Fruit fly (Drosophila melanogaster) whole organism, embryonic: ENCODE data around the gene Ids.

Experiments used
- Adf1 ChIP-seq: fragments of 200-800 bp; sonication (Bioruptor generic); IDR thresholded peaks from 2 replicates; pipeline ENCODE4 v1.3.6; 2022; ENCODE audit warnings: missing biosample characterization, missing genetic modification characterization
- Bgb ChIP-seq: fragments of 200-800 bp; sonication (Bioruptor generic); IDR thresholded peaks from 2 replicates; pipeline ENCODE4 v1.3.6; 2022; ENCODE audit warnings: missing biosample characterization, missing genetic modification characterization; ENCODE audit not compliant: partially characterized antibody
- CG10431 ChIP-seq: fragments of 200-800 bp; sonication (Bioruptor generic); optimal IDR thresholded peaks from 3 replicates; lab custom pipeline; 2018; ENCODE audit warnings: missing biosample characterization, mild to moderate bottlenecking, missing genetic modification characterization
- CG11456 ChIP-seq: fragments of 200-800 bp; sonication (Bioruptor generic); IDR thresholded peaks from 3 replicates; pipeline ENCODE4 v1.3.6; 2022; ENCODE audit warnings: missing biosample characterization, missing genetic modification characterization
- CG12219 ChIP-seq: fragments of 200-800 bp; sonication (Bioruptor generic); optimal IDR thresholded peaks from 3 replicates; lab custom pipeline; 2018; ENCODE audit warnings: missing biosample characterization, mild to moderate bottlenecking, missing genetic modification characterization
- CG16779 ChIP-seq: fragments of 200-800 bp; sonication (Bioruptor generic); IDR thresholded peaks from 2 replicates; pipeline ENCODE4 v1.3.6; 2022; ENCODE audit warnings: missing biosample characterization, missing genetic modification characterization
- CG17612 ChIP-seq: fragments of 200-800 bp; sonication (Bioruptor generic); IDR thresholded peaks from 2 replicates; pipeline ENCODE4 v1.3.6; 2022; ENCODE audit warnings: missing biosample characterization, missing genetic modification characterization
- CG1832 ChIP-seq: fragments of 200-800 bp; sonication (Bioruptor generic); optimal IDR thresholded peaks from 2 replicates; lab custom pipeline; 2017; ENCODE audit warnings: missing biosample characterization, mild to moderate bottlenecking, missing genetic modification characterization, inconsistent platforms
- CG2199 ChIP-seq: fragments of 200-800 bp; sonication (Bioruptor generic); IDR thresholded peaks from 3 replicates; pipeline ENCODE4 v1.3.6; 2022; ENCODE audit warnings: missing biosample characterization, missing genetic modification characterization
- CG2889 ChIP-seq: fragments of 200-800 bp; sonication (Bioruptor generic); IDR thresholded peaks from 3 replicates; pipeline ENCODE4 v1.3.6; 2022; ENCODE audit warnings: missing biosample characterization, missing genetic modification characterization
- CG31224 ChIP-seq: fragments of 200-800 bp; sonication (Bioruptor generic); IDR thresholded peaks from 2 replicates; pipeline ENCODE4 v1.3.6; 2022; ENCODE audit warnings: missing biosample characterization, missing genetic modification characterization
- CG33213 ChIP-seq: fragments of 200-800 bp; sonication (Bioruptor generic); optimal IDR thresholded peaks from 3 replicates; lab custom pipeline; 2016; ENCODE audit warnings: missing biosample characterization, missing genetic modification characterization
- CG3995 ChIP-seq: fragments of 200-800 bp; sonication (Bioruptor generic); optimal IDR thresholded peaks from 3 replicates; lab custom pipeline; 2016; ENCODE audit warnings: missing biosample characterization, missing genetic modification characterization
- CG43689 ChIP-seq: fragments of 200-800 bp; sonication (Bioruptor generic); IDR thresholded peaks from 2 replicates; pipeline ENCODE4 v1.3.6; 2022; ENCODE audit warnings: missing biosample characterization, missing genetic modification characterization
- CG7963 ChIP-seq: fragments of 200-800 bp; sonication (Bioruptor generic); IDR thresholded peaks from 3 replicates; pipeline ENCODE4 v1.3.6; 2022; ENCODE audit warnings: missing biosample characterization, missing genetic modification characterization; ENCODE audit not compliant: partially characterized antibody
- CG8359 ChIP-seq: fragments of 200-800 bp; sonication (Bioruptor generic); optimal IDR thresholded peaks from 2 replicates; lab custom pipeline; 2017; ENCODE audit warnings: missing biosample characterization, mild to moderate bottlenecking, missing genetic modification characterization, borderline replicate concordance
- CG8478 ChIP-seq: fragments of >200 bp; optimal IDR thresholded peaks from 2 replicates; lab custom pipeline; 2018
- CG9817 ChIP-seq: fragments of 200-800 bp; sonication (Bioruptor generic); optimal IDR thresholded peaks from 2 replicates; lab custom pipeline; 2018; ENCODE audit warnings: missing biosample characterization, mild to moderate bottlenecking, missing genetic modification characterization, moderate library complexity
- CoRest ChIP-seq: fragments of 200-800 bp; sonication (Bioruptor generic); optimal IDR thresholded peaks from 3 replicates; lab custom pipeline; 2018; ENCODE audit warnings: missing biosample characterization, mild to moderate bottlenecking, missing genetic modification characterization, moderate library complexity
- CrebB ChIP-seq: fragments of 200-800 bp; sonication (Bioruptor generic); optimal IDR thresholded peaks from 3 replicates; lab custom pipeline; 2018; ENCODE audit warnings: missing biosample characterization, mild to moderate bottlenecking, missing genetic modification characterization
- Dp ChIP-seq: fragments of 200-800 bp; sonication (Bioruptor generic); optimal IDR thresholded peaks from 2 replicates; lab custom pipeline; 2018; ENCODE audit warnings: missing biosample characterization, mild to moderate bottlenecking, missing genetic modification characterization, moderate library complexity
- Ets65A ChIP-seq: fragments of 200-800 bp; sonication (Bioruptor generic); peaks from one replicate; lab custom pipeline; 2016; ENCODE audit warnings: missing biosample characterization, missing genetic modification characterization
- Fer1 ChIP-seq: fragments of 200-800 bp; sonication (Bioruptor generic); optimal IDR thresholded peaks from 2 replicates; lab custom pipeline; 2017; ENCODE audit warnings: missing biosample characterization, mild to moderate bottlenecking, missing genetic modification characterization
- Fer2 ChIP-seq: fragments of 200-800 bp; sonication (Bioruptor generic); optimal IDR thresholded peaks from 2 replicates; lab custom pipeline; 2018; ENCODE audit warnings: missing biosample characterization, mild to moderate bottlenecking, missing genetic modification characterization, moderate library complexity
- Hsf ChIP-seq: fragments of 200-800 bp; sonication (Bioruptor generic); optimal IDR thresholded peaks from 3 replicates; lab custom pipeline; 2016; ENCODE audit warnings: missing biosample characterization, missing genetic modification characterization
- NC2α ChIP-seq: fragments of 200-800 bp; sonication (Bioruptor generic); optimal IDR thresholded peaks from 2 replicates; lab custom pipeline; 2016; ENCODE audit warnings: missing biosample characterization, missing genetic modification characterization
- Neu2 ChIP-seq: fragments of 200-800 bp; sonication (Bioruptor generic); optimal IDR thresholded peaks from 3 replicates; lab custom pipeline; 2016; ENCODE audit warnings: missing biosample characterization, missing genetic modification characterization, borderline replicate concordance
- Nf-YA ChIP-seq: fragments of 200-800 bp; sonication (Bioruptor generic); IDR thresholded peaks from 2 replicates; pipeline ENCODE4 v1.3.6; 2022; ENCODE audit warnings: missing biosample characterization, missing genetic modification characterization
- Ptx1 ChIP-seq: fragments of 200-800 bp; sonication (Bioruptor generic); IDR thresholded peaks from 2 replicates; pipeline ENCODE4 v1.3.6; 2022; ENCODE audit warnings: missing biosample characterization, missing genetic modification characterization
- Xbp1 ChIP-seq: fragments of 200-800 bp; sonication (Bioruptor generic); optimal IDR thresholded peaks from 3 replicates; lab custom pipeline; 2016; ENCODE audit warnings: missing biosample characterization, mild to moderate bottlenecking, missing genetic modification characterization
- abd-A ChIP-seq: fragments of 200-800 bp; sonication (Bioruptor generic); optimal IDR thresholded peaks from 3 replicates; lab custom pipeline; 2019; ENCODE audit warnings: missing biosample characterization, mild to moderate bottlenecking, missing genetic modification characterization, moderate library complexity
- ac ChIP-seq: fragments of 200-800 bp; sonication (Bioruptor generic); optimal IDR thresholded peaks from 3 replicates; lab custom pipeline; 2017; ENCODE audit warnings: missing biosample characterization, mild to moderate bottlenecking, missing genetic modification characterization
- al ChIP-seq: fragments of 200-800 bp; sonication (Bioruptor generic); IDR thresholded peaks from 2 replicates; pipeline ENCODE4 v1.3.6; 2022; ENCODE audit warnings: missing biosample characterization, missing genetic modification characterization
- ap ChIP-seq: fragments of 200-800 bp; sonication (Bioruptor generic); IDR thresholded peaks from 2 replicates; pipeline ENCODE4 v1.3.6; 2022; ENCODE audit warnings: missing biosample characterization, missing genetic modification characterization
- ato ChIP-seq: fragments of 200-800 bp; sonication (Bioruptor generic); IDR thresholded peaks from 2 replicates; pipeline ENCODE4 v1.3.6; 2022; ENCODE audit warnings: missing biosample characterization, missing genetic modification characterization; ENCODE audit not compliant: partially characterized antibody
- bigmax ChIP-seq: fragments of 200-800 bp; sonication (Bioruptor generic); optimal IDR thresholded peaks from 2 replicates; lab custom pipeline; 2018; ENCODE audit warnings: missing biosample characterization, mild to moderate bottlenecking, missing genetic modification characterization
- bowl ChIP-seq: fragments of 200-800 bp; sonication (Bioruptor generic); IDR thresholded peaks from 2 replicates; pipeline ENCODE4 v1.3.6; 2022; ENCODE audit warnings: missing biosample characterization, missing genetic modification characterization
- br ChIP-seq: fragments of >200 bp; optimal IDR thresholded peaks from 2 replicates; lab custom pipeline; 2017
- dmrt11E ChIP-seq: fragments of 200-800 bp; sonication (Bioruptor generic); optimal IDR thresholded peaks from 3 replicates; lab custom pipeline; 2018; ENCODE audit warnings: missing biosample characterization, mild to moderate bottlenecking, missing genetic modification characterization, moderate library complexity
- dpn ChIP-seq, 2 experiments: fragments of 200-800 bp; sonication (Bioruptor generic); optimal IDR thresholded peaks; 3 replicates each; lab custom pipeline; 2016; ENCODE audit warnings: missing biosample characterization in 2 of 2, missing genetic modification characterization in 2 of 2
- dysf ChIP-seq: fragments of 200-800 bp; sonication (Bioruptor generic); IDR thresholded peaks from 3 replicates; pipeline ENCODE4 v1.3.6; 2022; ENCODE audit warnings: missing biosample characterization, missing genetic modification characterization
- gce ChIP-seq: fragments of 200-800 bp; sonication (Bioruptor generic); IDR thresholded peaks from 3 replicates; pipeline ENCODE4 v1.3.6; 2022; ENCODE audit warnings: missing biosample characterization, missing genetic modification characterization
- jing ChIP-seq: fragments of 200-800 bp; sonication (Bioruptor generic); optimal IDR thresholded peaks from 2 replicates; lab custom pipeline; 2018; ENCODE audit warnings: missing biosample characterization, mild to moderate bottlenecking, missing genetic modification characterization
- kah ChIP-seq: fragments of 200-800 bp; sonication (Bioruptor generic); optimal IDR thresholded peaks from 2 replicates; lab custom pipeline; 2018; ENCODE audit warnings: missing biosample characterization, mild to moderate bottlenecking, missing genetic modification characterization
- klu ChIP-seq: fragments of 200-800 bp; sonication (Bioruptor generic); IDR thresholded peaks from 2 replicates; pipeline ENCODE4 v1.3.6; 2022; ENCODE audit warnings: missing biosample characterization, missing genetic modification characterization
- nau ChIP-seq: fragments of 200-800 bp; sonication (Bioruptor generic); optimal IDR thresholded peaks from 3 replicates; lab custom pipeline; 2017; ENCODE audit warnings: missing biosample characterization, mild to moderate bottlenecking, missing genetic modification characterization, missing genetic modification reagents
- pnt ChIP-seq: fragments of 200-800 bp; sonication (Bioruptor generic); optimal IDR thresholded peaks from 3 replicates; lab custom pipeline; 2016; ENCODE audit warnings: missing biosample characterization, missing genetic modification characterization
- repo ChIP-seq: fragments of 200-800 bp; sonication (Bioruptor generic); optimal IDR thresholded peaks from 2 replicates; lab custom pipeline; 2016; ENCODE audit warnings: missing biosample characterization, missing genetic modification characterization
- sd ChIP-seq: fragments of 200-800 bp; sonication (Bioruptor generic); optimal IDR thresholded peaks from 3 replicates; lab custom pipeline; 2018; ENCODE audit warnings: missing biosample characterization, mild to moderate bottlenecking, missing genetic modification characterization, moderate library complexity
- tll ChIP-seq, 2 experiments: fragments of 200-800 bp in 1 of 2; fragments of >200 bp in 1 of 2; sonication (Bioruptor generic) in 1 of 2; optimal IDR thresholded peaks; 2 replicates each; lab custom pipeline; 2017 to 2019; ENCODE audit warnings: missing biosample characterization in 2 of 2, missing genetic modification characterization in 2 of 2, mild to moderate bottlenecking in 1 of 2, moderate library complexity in 1 of 2
- trh ChIP-seq: fragments of 200-800 bp; sonication (Bioruptor generic); optimal IDR thresholded peaks from 2 replicates; lab custom pipeline; 2016; ENCODE audit warnings: missing biosample characterization, missing genetic modification characterization
- tx ChIP-seq: fragments of 200-800 bp; sonication (Bioruptor generic); optimal IDR thresholded peaks from 2 replicates; lab custom pipeline; 2016; ENCODE audit warnings: missing biosample characterization, missing genetic modification characterization

The Ids gene

dm6 chr3L:3410978-3411629, 33.0 kb downstream of the Ids start (continued):
- TF ChIP-seq CG9817 (tag; lab: Kevin White, UChicago) (no peak), Fer2 (no peak), ap (no peak), NC2α (GFP tag; lab: Kevin White, UChicago) (no peak), kah (no peak), CG3995 (GFP tag; lab: Kevin White, UChicago) (no peak), CG12219 (GFP tag; lab: Kevin White, UChicago) (no peak), repo (no peak), CG2889 (GFP tag; lab: Robert Waterston, UW) (no peak), ac (GFP tag; lab: Kevin White, UChicago) (no peak), CG33213 (GFP tag; lab: Kevin White, UChicago) (no peak), jing (GFP tag; lab: Kevin White, UChicago) (no peak), br (no peak), CG11456 (no peak), bowl (no peak), tx (no peak), CG8478 (lab: Kevin White, UChicago) (no peak), Fer1 (no peak), Hsf (GFP tag; lab: Kevin White, UChicago) (no peak), Nf-YA (GFP tag; lab: Robert Waterston, UW) (no peak), CG16779 (GFP tag; lab: Robert Waterston, UW) (0 out of 2 replicates have a peak, but pooled peaks have one; percentile 44), Bgb (GFP tag; lab: Robert Waterston, UW) (no peak), Ptx1 (GFP tag; lab: Robert Waterston, UW) (no peak), Neu2 (GFP tag; lab: Kevin White, UChicago) (no peak), Adf1 (GFP tag; lab: Robert Waterston, UW) (peak; percentile 89), CG1832 (GFP tag; lab: Kevin White, UChicago) (no peak), pnt (no peak), CG10431 (GFP tag; lab: Kevin White, UChicago) (no peak), Ets65A (no peak), Dp (GFP tag; lab: Kevin White, UChicago) (no peak), bigmax (GFP tag; lab: Kevin White, UChicago) (no peak), nau (GFP tag; lab: Kevin White, UChicago) (peak; percentile 30), CG31224 (GFP tag; lab: Robert Waterston, UW) (no peak), tll (GFP tag; optimal IDR thresholded peaks at IDR 0.05; lab: Kevin White, UChicago) (peak in 1 of 2 experiments; percentile 69), trh (GFP tag; lab: Kevin White, UChicago) (no peak), abd-A (tag; lab: Kevin White, UChicago) (peak; percentile 86), CG43689 (GFP tag; lab: Robert Waterston, UW) (no peak), CrebB (tag; lab: Kevin White, UChicago) (no peak), CG17612 (GFP tag; lab: Robert Waterston, UW) (no peak), CG2199 (GFP tag; lab: Robert Waterston, UW) (peak; percentile 66; the same call in 1 of the 3 replicates), CoRest (tag; lab: Kevin White, UChicago) (no peak), klu (GFP tag; lab: Robert Waterston, UW) (no peak), dysf (GFP tag; lab: Robert Waterston, UW) (no peak), sd (peak; percentile 28), dmrt11E (tag; lab: Kevin White, UChicago) (no peak), ato (GFP tag; lab: Robert Waterston, UW) (no peak), dpn (GFP tag; optimal IDR thresholded peaks at IDR 0.05; lab: Kevin White, UChicago) (no peak), al (GFP tag; lab: Robert Waterston, UW) (no peak), Xbp1 (GFP tag; lab: Kevin White, UChicago) (no peak), CG7963 (GFP tag; lab: Robert Waterston, UW) (no peak), gce (GFP tag; lab: Robert Waterston, UW) (no peak), CG8359 (GFP tag; lab: Kevin White, UChicago) (no peak)
